Fruit fly (Drosophila melanogaster) whole organism, pupa: Measurements from ENCODE around the gene CG31524.
A peak's percentile ranks its signal among the peaks of the same experiment; 100 is the strongest.

Experiments
- CG12605 ChIP-seq: fragments of 200-800 bp; sonication (Bioruptor generic); IDR thresholded peaks from 2 replicates; pipeline ENCODE4 v1.3.6; 2022; ENCODE audit warnings: missing biosample characterization, missing genetic modification characterization
- CG13204 ChIP-seq: fragments of 200-800 bp; sonication (Bioruptor generic); optimal IDR thresholded peaks from 2 replicates; lab custom pipeline; 2018; ENCODE audit warnings: missing biosample characterization, mild to moderate bottlenecking, missing genetic modification characterization, moderate library complexity
- CG14655 ChIP-seq: fragments of 200-800 bp; sonication (Bioruptor generic); optimal IDR thresholded peaks from 3 replicates; lab custom pipeline; 2017; ENCODE audit warnings: mild to moderate bottlenecking, missing biosample characterization, missing genetic modification reagents, missing genetic modification characterization
- CG17806 ChIP-seq: fragments of 200-800 bp; sonication (Bioruptor generic); optimal IDR thresholded peaks from 2 replicates; lab custom pipeline; 2018; ENCODE audit warnings: missing biosample characterization, mild to moderate bottlenecking, missing genetic modification characterization, moderate library complexity
- CG32121 ChIP-seq: fragments of 200-800 bp; sonication (Bioruptor generic); IDR thresholded peaks from 2 replicates; pipeline ENCODE4 v1.3.6; 2022; ENCODE audit warnings: missing biosample characterization, missing genetic modification characterization
- CG4496 ChIP-seq: fragments of 200-800 bp; sonication (Bioruptor generic); IDR thresholded peaks from 3 replicates; pipeline ENCODE4 v1.3.6; 2022; ENCODE audit warnings: missing biosample characterization, missing genetic modification characterization
- CG8301 ChIP-seq: fragments of 200-800 bp; sonication (Bioruptor generic); optimal IDR thresholded peaks from 2 replicates; lab custom pipeline; 2018; ENCODE audit warnings: missing biosample characterization, mild to moderate bottlenecking, missing genetic modification characterization
- CG9948 ChIP-seq: fragments of 200-800 bp; sonication (Bioruptor generic); optimal IDR thresholded peaks from 2 replicates; lab custom pipeline; 2018; ENCODE audit warnings: missing biosample characterization, mild to moderate bottlenecking, missing genetic modification characterization, moderate library complexity
- D1 ChIP-seq: fragments of 200-800 bp; sonication (Bioruptor generic); optimal IDR thresholded peaks from 2 replicates; lab custom pipeline; 2018; ENCODE audit warnings: missing biosample characterization, mild to moderate bottlenecking, missing genetic modification characterization, moderate library complexity
- Ets98B ChIP-seq: fragments of 200-800 bp; sonication (Bioruptor generic); IDR thresholded peaks from 2 replicates; pipeline ENCODE4 v1.3.6; 2022; ENCODE audit warnings: missing biosample characterization, missing genetic modification characterization
- Pif1A ChIP-seq: fragments of 200-800 bp; sonication (Bioruptor generic); optimal IDR thresholded peaks from 3 replicates; lab custom pipeline; 2016; ENCODE audit warnings: missing biosample characterization, missing genetic modification characterization
- Pif1B ChIP-seq: fragments of 200-800 bp; sonication (Bioruptor generic); optimal IDR thresholded peaks from 3 replicates; lab custom pipeline; 2016; ENCODE audit warnings: missing biosample characterization, missing genetic modification characterization
- fd96Ca ChIP-seq: fragments of 200-800 bp; sonication (Bioruptor generic); IDR thresholded peaks from 3 replicates; pipeline ENCODE4 v1.3.6; 2022; ENCODE audit warnings: missing biosample characterization, missing genetic modification characterization
- rn ChIP-seq: fragments of 200-800 bp; sonication (Bioruptor generic); IDR thresholded peaks from 2 replicates; pipeline ENCODE4 v1.3.6; 2022; ENCODE audit warnings: missing biosample characterization, missing genetic modification characterization

DNA sequence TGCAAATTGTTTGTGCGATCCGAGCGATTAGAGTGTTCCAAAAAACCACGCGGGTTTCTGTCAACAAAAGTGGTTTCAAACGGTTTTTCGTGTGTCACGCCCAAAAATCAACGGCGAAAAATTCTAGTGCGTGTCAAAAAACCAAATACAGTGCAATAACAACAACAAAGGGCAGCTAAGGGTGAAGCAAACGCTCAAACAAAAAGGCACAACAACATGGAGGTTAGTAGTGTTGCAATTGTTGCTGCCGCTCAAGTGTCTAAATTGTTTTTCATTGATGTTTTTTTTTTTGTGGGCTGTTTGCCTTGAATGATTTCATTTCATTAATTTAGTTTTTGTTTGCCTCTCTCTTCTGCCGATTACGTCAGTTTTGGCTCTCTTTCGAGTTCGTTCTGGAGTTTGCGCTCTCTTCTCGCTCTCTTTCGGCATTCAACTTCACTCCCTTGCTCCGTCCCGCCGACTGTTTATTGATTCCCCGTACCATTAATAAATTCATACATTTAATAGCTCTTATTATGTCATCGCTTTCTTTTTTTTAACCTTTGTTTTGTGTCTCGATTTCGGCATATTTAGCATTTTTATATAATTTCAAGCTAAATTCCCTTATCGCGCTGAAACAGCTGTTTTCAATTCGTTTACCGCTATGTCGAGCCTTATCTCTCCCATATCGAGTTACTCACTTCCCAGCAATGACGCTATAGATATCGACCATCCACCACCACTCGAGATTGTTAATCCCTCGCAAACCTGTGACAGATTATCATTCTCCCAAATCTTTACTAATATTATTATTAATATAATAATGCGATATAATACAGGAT lies 49.3 kb upstream of the CG31524 start:
- TF ChIP-seq CG12605 (no peak), D1 (tag; lab: Kevin White, UChicago) (no peak), Ets98B (GFP tag; lab: Robert Waterston, UW) (no peak), CG4496 (no peak), CG9948 (tag; lab: Kevin White, UChicago) (no peak), Pif1A (GFP tag; lab: Kevin White, UChicago) (no peak), CG13204 (GFP tag; lab: Kevin White, UChicago) (no peak), fd96Ca (peak; percentile 29; the same call in 1 of the 3 replicates), CG17806 (tag; lab: Kevin White, UChicago) (no peak), Pif1B (GFP tag; lab: Kevin White, UChicago) (no peak), CG8301 (tag; lab: Kevin White, UChicago) (no peak), CG14655 (GFP tag; lab: Kevin White, UChicago) (no peak), rn (no peak), CG32121 (GFP tag; lab: Robert Waterston, UW) (no peak)
